In the genomic region with DNA sequence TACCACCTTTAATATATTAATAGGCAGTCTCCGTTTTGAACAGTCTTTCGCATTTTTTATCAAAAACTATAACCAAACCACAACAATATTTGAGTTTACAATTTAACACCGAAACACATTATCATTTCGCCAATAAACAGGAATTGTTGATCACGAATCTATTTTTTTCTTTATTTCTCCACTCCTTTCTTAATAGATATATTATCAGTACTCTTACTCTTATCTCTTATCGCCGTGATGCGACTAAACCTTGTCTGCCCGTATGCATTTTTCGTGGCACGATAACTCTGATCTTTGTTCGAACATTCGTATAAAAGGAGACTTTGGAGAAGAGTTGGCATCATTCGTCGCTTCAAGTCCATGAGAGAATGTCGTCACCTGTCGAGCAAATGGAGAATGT, we compare ENCODE assay signal across 6 worm cellular contexts.
TF ChIP-seq lines count a peak whose summit lies in the region.

No protein-coding gene starts in this region.

TF ChIP-seq in whole organism, L1 larva, 84 proteins besides CTCF, POLR2A, EP300 and RAD21:
- peak; percentile 99 for TF ChIP-seq elt-2 (tag; optimal IDR thresholded peaks at IDR 0.05; lab: Kevin White, UChicago)
- TF ChIP-seq elt-3 (tag; optimal IDR thresholded peaks at IDR 0.05; lab: Kevin White, UChicago) = peak in 5 of 6 experiments; percentile 9 to 71 (median 41)
- peak; percentile 2 for TF ChIP-seq pqm-1 (tag; optimal IDR thresholded peaks at IDR 0.05; lab: Kevin White, UChicago)
- peak; percentile 46 for TF ChIP-seq lin-14 (GFP tag; optimal IDR thresholded peaks at IDR 0.05; lab: Kevin White, UChicago)
- TF ChIP-seq sptf-1 (tag; optimal IDR thresholded peaks at IDR 0.05; lab: Kevin White, UChicago) = no peak
- TF ChIP-seq hpl-2 (GFP tag; optimal IDR thresholded peaks at IDR 0.05; lab: Kevin White, UChicago) = no peak
- TF ChIP-seq nhr-90 (tag; optimal IDR thresholded peaks at IDR 0.05; lab: Kevin White, UChicago; ENCODE audit: poor library complexity) = peak; percentile 3
- TF ChIP-seq nhr-71 (tag; optimal IDR thresholded peaks at IDR 0.05; lab: Kevin White, UChicago) = peak; percentile 51
- peak; percentile 45 for TF ChIP-seq nhr-20 (tag; optimal IDR thresholded peaks at IDR 0.05; lab: Kevin White, UChicago)

TF ChIP-seq in whole organism, L2 larva, 48 proteins besides CTCF, POLR2A, EP300 and RAD21 (continues in another document):
- no peak for TF ChIP-seq elt-3 (tag; optimal IDR thresholded peaks at IDR 0.05; lab: Kevin White, UChicago)
- TF ChIP-seq nhr-25 (tag; optimal IDR thresholded peaks at IDR 0.05; lab: Kevin White, UChicago) = no peak
- no peak for TF ChIP-seq C34F6.9 (tag; optimal IDR thresholded peaks at IDR 0.05; lab: Kevin White, UChicago)
- TF ChIP-seq sma-9 (GFP tag; optimal IDR thresholded peaks at IDR 0.05; lab: Kevin White, UChicago) = peak; percentile 34
- no peak for TF ChIP-seq sma-9 (tag; optimal IDR thresholded peaks at IDR 0.05; lab: Kevin White, UChicago)
- TF ChIP-seq lin-39 (tag; optimal IDR thresholded peaks at IDR 0.05; lab: Kevin White, UChicago) = no peak
- no peak for TF ChIP-seq nhr-77 (tag; optimal IDR thresholded peaks at IDR 0.05; lab: Kevin White, UChicago)
- no peak for TF ChIP-seq nhr-12 (tag; optimal IDR thresholded peaks at IDR 0.05; lab: Kevin White, UChicago)
- no peak for TF ChIP-seq ztf-4 (tag; optimal IDR thresholded peaks at IDR 0.05; lab: Kevin White, UChicago)
- TF ChIP-seq sma-3 (GFP tag; optimal IDR thresholded peaks at IDR 0.05; lab: Kevin White, UChicago) = peak; percentile 14
- peak; percentile 11 for TF ChIP-seq F13H6.1 (tag; optimal IDR thresholded peaks at IDR 0.05; lab: Kevin White, UChicago)
- no peak for TF ChIP-seq zag-1 (tag; optimal IDR thresholded peaks at IDR 0.05; lab: Kevin White, UChicago)
- TF ChIP-seq gmeb-1 (tag; optimal IDR thresholded peaks at IDR 0.05; lab: Kevin White, UChicago) = no peak
- no peak for TF ChIP-seq snpc-4 (tag; optimal IDR thresholded peaks at IDR 0.05; lab: Kevin White, UChicago)
- no peak for TF ChIP-seq lin-13 (GFP tag; optimal IDR thresholded peaks at IDR 0.05; lab: Kevin White, UChicago)
- TF ChIP-seq aly-2 (tag; optimal IDR thresholded peaks at IDR 0.05; lab: Kevin White, UChicago) = no peak
- TF ChIP-seq fos-1 (tag; optimal IDR thresholded peaks at IDR 0.05; lab: Kevin White, UChicago) = peak; percentile 77

TF ChIP-seq in whole organism, L3 larva, 47 proteins besides CTCF, POLR2A, EP300 and RAD21 (continues in another document):
- no peak for TF ChIP-seq nhr-76 (tag; optimal IDR thresholded peaks at IDR 0.05; lab: Kevin White, UChicago)
- no peak for TF ChIP-seq ama-1 (optimal IDR thresholded peaks at IDR 0.05; lab: Kevin White, UChicago)
- peak; percentile 44 for TF ChIP-seq jun-1 (tag; optimal IDR thresholded peaks at IDR 0.05; lab: Kevin White, UChicago)
- TF ChIP-seq nhr-67 (tag; optimal IDR thresholded peaks at IDR 0.05; lab: Kevin White, UChicago) = no peak
- no peak for TF ChIP-seq fkh-2 (tag; optimal IDR thresholded peaks at IDR 0.05; lab: Kevin White, UChicago)
- peak; percentile 97 for TF ChIP-seq elt-2 (tag; optimal IDR thresholded peaks at IDR 0.05; lab: Kevin White, UChicago)
- no peak for TF ChIP-seq ZK546.5 (tag; optimal IDR thresholded peaks at IDR 0.05; lab: Kevin White, UChicago)
- peak; percentile 85 for TF ChIP-seq pqm-1 (tag; optimal IDR thresholded peaks at IDR 0.05; lab: Kevin White, UChicago)
- TF ChIP-seq nhr-77 (tag; optimal IDR thresholded peaks at IDR 0.05; lab: Kevin White, UChicago) = no peak
- TF ChIP-seq unc-39 (tag; optimal IDR thresholded peaks at IDR 0.05; lab: Kevin White, UChicago) = no peak
- TF ChIP-seq nhr-25 (tag; optimal IDR thresholded peaks at IDR 0.05; lab: Kevin White, UChicago) = no peak
- peak; percentile 46 for TF ChIP-seq pha-4 (tag; optimal IDR thresholded peaks at IDR 0.05; lab: Kevin White, UChicago)
- no peak for TF ChIP-seq R02D3.7 (tag; optimal IDR thresholded peaks at IDR 0.05; lab: Kevin White, UChicago)
- TF ChIP-seq lsy-12 (tag; optimal IDR thresholded peaks at IDR 0.05; lab: Kevin White, UChicago) = no peak
- TF ChIP-seq lin-39 (tag; optimal IDR thresholded peaks at IDR 0.05; lab: Kevin White, UChicago) = no peak
- TF ChIP-seq nhr-12 (tag; optimal IDR thresholded peaks at IDR 0.05; lab: Kevin White, UChicago) = no peak
- TF ChIP-seq daf-12 (tag; optimal IDR thresholded peaks at IDR 0.05; lab: Kevin White, UChicago) = no peak

TF ChIP-seq in whole organism, L4 larva, 104 proteins besides CTCF, POLR2A, EP300 and RAD21 (continues in another document):
- TF ChIP-seq spr-1 (tag; optimal IDR thresholded peaks at IDR 0.05; lab: Kevin White, UChicago) (no peak), hlh-11 (tag; optimal IDR thresholded peaks at IDR 0.05; lab: Kevin White, UChicago) (peak; percentile 76), mdt-29 (GFP tag; IDR thresholded peaks at IDR 0.05; lab: Robert Waterston, UW) (no peak), mxl-3 (GFP tag; optimal IDR thresholded peaks at IDR 0.05; lab: Kevin White, UChicago) (peak; percentile 33), sdz-12 (GFP tag; optimal IDR thresholded peaks at IDR 0.05; lab: Kevin White, UChicago) (no peak), T20F7.1 (GFP tag; optimal IDR thresholded peaks at IDR 0.05; lab: Kevin White, UChicago) (no peak), nhr-77 (tag; optimal IDR thresholded peaks at IDR 0.05; lab: Kevin White, UChicago) (peak; percentile 34), lin-1 (GFP tag; IDR thresholded peaks at IDR 0.05; lab: Robert Waterston, UW) (peak; percentile 77; the same call in 1 of the 2 replicates), zip-2 (tag; optimal IDR thresholded peaks at IDR 0.05; lab: Kevin White, UChicago) (no peak), lin-15B (tag; optimal IDR thresholded peaks at IDR 0.05; lab: Kevin White, UChicago) (no peak), nhr-102 (tag; optimal IDR thresholded peaks at IDR 0.05; lab: Kevin White, UChicago) (peak; percentile 32), F44E2.7 (GFP tag; IDR thresholded peaks at IDR 0.05; lab: Robert Waterston, UW) (no peak), nhr-237 (tag; optimal IDR thresholded peaks at IDR 0.05; lab: Kevin White, UChicago) (no peak), nhr-28 (tag; optimal IDR thresholded peaks at IDR 0.05; lab: Kevin White, UChicago) (peak; percentile 80), lir-3 (tag; optimal IDR thresholded peaks at IDR 0.05; lab: Kevin White, UChicago) (no peak), daf-16 (GFP tag; optimal IDR thresholded peaks at IDR 0.05; lab: Kevin White, UChicago) (peak in 1 of 2 experiments; percentile 70), daf-16 (tag; optimal IDR thresholded peaks at IDR 0.05; lab: Kevin White, UChicago) (peak; percentile 99)

TF ChIP-seq in whole organism, late embryonic, 69 proteins besides CTCF, POLR2A, EP300 and RAD21:
- TF ChIP-seq nfya-1 (tag; optimal IDR thresholded peaks at IDR 0.05; lab: Kevin White, UChicago) = no peak
- peak; percentile 94 for TF ChIP-seq elt-2 (tag; optimal IDR thresholded peaks at IDR 0.05; lab: Kevin White, UChicago)
- TF ChIP-seq ceh-48 (tag; optimal IDR thresholded peaks at IDR 0.05; lab: Kevin White, UChicago) = no peak
- TF ChIP-seq ttx-3 (tag; optimal IDR thresholded peaks at IDR 0.05; lab: Kevin White, UChicago) = no peak
- no peak for TF ChIP-seq ceh-22 (tag; optimal IDR thresholded peaks at IDR 0.05; lab: Kevin White, UChicago)

TF ChIP-seq in whole organism, young adult, 124 proteins besides CTCF, POLR2A, EP300 and RAD21:
- TF ChIP-seq nhr-80 (tag; optimal IDR thresholded peaks at IDR 0.05; lab: Kevin White, UChicago) (peak; percentile 74), dpl-1 (GFP tag; optimal IDR thresholded peaks at IDR 0.05; lab: Kevin White, UChicago) (no peak), B0336.3 (GFP tag; IDR thresholded peaks at IDR 0.05; lab: Robert Waterston, UW) (no peak), ekl-4 (GFP tag; IDR thresholded peaks at IDR 0.05; lab: Robert Waterston, UW) (0 out of 2 replicates have a peak, but pooled peaks have one; percentile 14)
